Fruit fly (Drosophila melanogaster) Kc167 (cell line): ENCODE data around the gene CG1662.

Experiments
- Myc ChIP-seq: fragments of >200 bp; optimal IDR thresholded peaks from 2 replicates; lab custom pipeline; 2017; ENCODE audit warnings: missing external identifiers
- Sin3A ChIP-seq: fragments of >200 bp; optimal IDR thresholded peaks from 2 replicates; lab custom pipeline; 2018; ENCODE audit warnings: missing external identifiers
- h ChIP-seq: fragments of >200 bp; optimal IDR thresholded peaks from 3 replicates; lab custom pipeline; 2018; ENCODE audit warnings: missing external identifiers
- insv ChIP-seq: fragments of >200 bp; optimal IDR thresholded peaks from 3 replicates; lab custom pipeline; 2018; ENCODE audit warnings: missing external identifiers
- psq ChIP-seq: fragments of >200 bp; optimal IDR thresholded peaks from 2 replicates; lab custom pipeline; 2017; ENCODE audit warnings: missing external identifiers
- ttk ChIP-seq: sonication (Bioruptor generic); optimal IDR thresholded peaks from 2 replicates; lab custom pipeline; 2017; ENCODE audit warnings: missing external identifiers

CG1662 gene

DNA sequence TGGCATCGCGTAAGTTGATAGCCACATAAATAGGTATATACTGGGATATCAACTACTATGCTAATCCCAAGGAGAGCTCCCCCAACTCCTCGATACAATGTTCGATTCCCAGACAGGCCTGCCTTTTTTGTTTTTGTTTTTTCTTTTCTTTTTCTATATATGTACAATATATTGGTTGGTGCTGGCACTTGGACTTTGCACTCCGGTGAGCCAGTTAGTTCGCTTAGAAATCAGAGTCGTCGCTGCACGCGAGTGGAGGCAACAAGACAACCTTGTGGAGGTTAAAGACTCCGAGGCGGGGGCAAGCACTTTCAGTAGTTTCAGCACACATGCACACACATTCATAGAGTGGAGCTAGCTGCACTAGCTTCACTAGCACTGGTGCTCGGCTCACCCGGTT, 18.9 kb downstream of the CG1662 start:
- TF ChIP-seq insv (lab: Kevin White, UChicago) (no peak), h (lab: Kevin White, UChicago) (no peak), Sin3A (lab: Kevin White, UChicago) (no peak), ttk (lab: Kevin White, UChicago) (no peak), psq (lab: Kevin White, UChicago) (no peak), Myc (no peak)

DNA sequence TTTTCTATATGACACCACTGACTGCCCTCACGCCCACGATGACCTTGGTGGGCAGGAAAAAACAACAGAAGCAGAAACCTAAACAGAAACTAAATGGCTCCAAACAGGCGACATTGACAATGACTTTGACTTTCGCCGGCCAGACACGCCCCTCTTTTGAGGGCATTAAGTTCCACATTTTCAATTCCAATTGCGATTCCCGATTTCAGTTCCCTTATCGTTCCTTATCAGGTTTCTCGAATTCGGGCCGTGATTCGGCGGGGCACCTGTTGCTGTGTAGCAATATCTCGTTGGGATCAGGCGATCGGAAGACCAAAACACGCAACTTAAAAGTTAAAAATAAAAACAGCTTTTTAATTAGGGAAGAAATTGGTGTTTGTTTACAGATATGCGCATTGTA, 20.3 kb downstream of the CG1662 start:
- TF ChIP-seq psq (lab: Kevin White, UChicago) (no peak), h (lab: Kevin White, UChicago) (no peak), insv (lab: Kevin White, UChicago) (no peak), Sin3A (lab: Kevin White, UChicago) (no peak), Myc (no peak), ttk (lab: Kevin White, UChicago) (no peak)

dm6 chrX:13410887-13411286, 23.5 kb downstream of the CG1662 start:
- no peak for TF ChIP-seq insv (lab: Kevin White, UChicago)

- TF ChIP-seq psq (lab: Kevin White, UChicago) (no peak), Myc (no peak), Sin3A (lab: Kevin White, UChicago) (no peak), insv (lab: Kevin White, UChicago) (no peak), ttk (lab: Kevin White, UChicago) (no peak), h (lab: Kevin White, UChicago) (no peak)
Observed at dm6 chrX:13411376-13411973, 24.1 kb downstream of the CG1662 start.

- TF ChIP-seq psq (lab: Kevin White, UChicago) (no peak), Sin3A (lab: Kevin White, UChicago) (no peak), Myc (no peak), insv (lab: Kevin White, UChicago) (no peak), ttk (lab: Kevin White, UChicago) (no peak), h (lab: Kevin White, UChicago) (no peak)
Observed at dm6 chrX:13412941-13413613, 25.7 kb downstream of the CG1662 start, which contains the start of the genes CG1998 and Set2. Gene CG1998, minus strand, starts transcription at chrX:13413074. Gene Set2, plus strand, starts transcription at chrX:13413242.

DNA sequence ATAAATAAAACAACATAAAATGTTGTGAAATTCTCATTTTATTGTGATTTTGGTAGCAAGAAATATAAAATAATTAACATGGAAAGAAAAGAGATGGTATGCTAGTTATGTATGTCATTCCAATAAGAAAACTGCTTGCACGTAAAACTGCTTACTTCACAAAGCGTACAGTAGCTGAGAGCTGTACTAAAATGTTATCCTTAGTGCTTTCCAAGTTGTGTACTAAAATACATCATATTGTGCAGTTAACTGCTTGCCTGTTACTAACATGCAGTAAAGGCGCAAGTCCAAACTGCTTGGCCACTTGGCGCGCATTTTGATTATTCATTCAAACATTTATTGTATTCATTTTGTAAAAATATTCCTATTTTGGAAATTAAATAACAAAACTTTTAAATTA, 33.7 kb downstream of the CG1662 start:
- TF ChIP-seq Sin3A (lab: Kevin White, UChicago), result no peak
- no peak for TF ChIP-seq psq (lab: Kevin White, UChicago)
- no peak for TF ChIP-seq insv (lab: Kevin White, UChicago)
- TF ChIP-seq ttk (lab: Kevin White, UChicago), result no peak
- TF ChIP-seq h (lab: Kevin White, UChicago), result no peak
- TF ChIP-seq Myc, result no peak

DNA sequence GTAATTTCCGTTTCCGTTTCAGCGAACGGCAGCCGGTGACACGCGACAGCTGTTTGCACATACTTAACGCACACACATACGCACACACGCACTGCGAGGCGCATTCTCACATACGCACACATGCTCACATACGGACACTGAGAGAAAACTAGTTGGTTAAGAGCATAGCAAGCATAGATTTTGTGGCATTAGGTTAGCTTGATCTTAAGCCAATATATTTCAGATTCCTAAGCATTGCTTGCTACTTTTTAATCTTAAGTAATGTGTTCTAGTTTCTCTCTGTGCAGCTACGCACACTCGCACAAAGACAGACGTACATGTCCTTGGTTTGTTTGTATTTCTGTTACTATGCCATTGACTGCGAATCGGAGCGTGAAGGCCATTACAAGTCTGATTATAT, 46.7 kb downstream of the CG1662 start:
- TF ChIP-seq insv (lab: Kevin White, UChicago) (no peak), psq (lab: Kevin White, UChicago) (no peak), Myc (no peak), ttk (lab: Kevin White, UChicago) (no peak), Sin3A (lab: Kevin White, UChicago) (no peak), h (lab: Kevin White, UChicago) (no peak)
